Worm (Caenorhabditis elegans) whole organism, midembryonic: ENCODE data around the gene srj-52.

Source experiments
- cog-1 ChIP-seq: sonication (generic microtip); optimal IDR thresholded peaks from 2 replicates; lab custom pipeline; 2016; ENCODE audit warnings: missing genetic modification characterization, missing compliant biosample characterization
- flt-1 ChIP-seq: fragments of 200-800 bp; sonication (Bioruptor generic); IDR thresholded peaks from 2 replicates; pipeline ENCODE4 v1.3.6; 2022; ENCODE audit warnings: missing genetic modification characterization, missing compliant biosample characterization
- klf-2 ChIP-seq: fragments of 200-800 bp; sonication (Bioruptor generic); conservative IDR thresholded peaks from 2 replicates; pipeline ENCODE4 v1.3.6; 2022; ENCODE audit warnings: missing genetic modification reagents, missing genetic modification characterization, missing compliant biosample characterization
- ztf-23 ChIP-seq: fragments of 200-800 bp; sonication (Bioruptor generic); IDR thresholded peaks from 2 replicates; pipeline ENCODE4 v1.3.6; 2022; ENCODE audit warnings: missing genetic modification reagents, missing genetic modification characterization, missing compliant biosample characterization

DNA sequence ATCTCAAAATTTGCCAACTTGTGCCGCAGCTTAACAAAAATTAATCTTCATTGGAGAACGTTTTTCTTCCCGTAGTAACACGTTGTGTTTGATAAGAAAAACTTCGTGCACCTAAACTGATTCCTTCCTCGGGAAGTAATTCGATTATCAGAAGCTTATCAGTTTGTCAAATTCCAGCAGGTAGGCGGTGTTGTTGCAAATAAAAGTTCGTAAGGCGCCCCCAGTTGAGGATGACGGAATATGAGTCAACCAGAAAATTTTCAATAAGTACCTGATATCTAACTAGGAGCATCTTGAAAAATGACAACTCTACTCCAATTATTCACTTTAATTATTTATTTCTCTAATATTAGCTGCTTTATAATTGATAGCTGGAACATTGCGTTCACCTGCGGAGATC is 46.0 kb upstream of the srj-52 start, which contains the start of gene C05E4.7:
- no peak for TF ChIP-seq flt-1 (GFP tag; lab: Robert Waterston, UW)
- TF ChIP-seq cog-1 (tag; lab: Kevin White, UChicago), result no peak
- no peak for TF ChIP-seq klf-2 (GFP tag; lab: Robert Waterston, UW)
- TF ChIP-seq ztf-23, result no peak
